Worm (Caenorhabditis elegans) whole organism, L2 larva: ENCODE data around the gene Y53F4B.62.
"Not testable (repeated sequence)": the region's sequence is repeated elsewhere in the genome, so short reads cannot be mapped to it uniquely, and the experiment has no call there.

Source experiments
- F13H6.1 ChIP-seq: sonication (generic microtip); optimal IDR thresholded peaks from 2 replicates; lab custom pipeline; 2016; ENCODE audit warnings: missing genetic modification characterization, missing compliant biosample characterization
- fos-1 ChIP-seq: fragments of 150-350 bp; optimal IDR thresholded peaks from 2 replicates; lab custom pipeline; 2014; ENCODE audit warnings: missing biosample characterization, missing genetic modification characterization
- lin-39 ChIP-seq: fragments of 150-350 bp; optimal IDR thresholded peaks from 2 replicates; lab custom pipeline; 2014; ENCODE audit warnings: missing biosample characterization, missing genetic modification reagents, missing genetic modification characterization
- mbf-1 ChIP-seq: sonication (generic microtip); optimal IDR thresholded peaks from 2 replicates; lab custom pipeline; 2017; ENCODE audit warnings: missing biosample characterization, missing genetic modification characterization
- sem-4 ChIP-seq: fragments of 150-350 bp; optimal IDR thresholded peaks from 2 replicates; lab custom pipeline; 2014; ENCODE audit warnings: missing biosample characterization, missing genetic modification reagents, missing genetic modification characterization
- snpc-4 ChIP-seq: fragments of 150-350 bp; optimal IDR thresholded peaks from 2 replicates; lab custom pipeline; 2014; ENCODE audit warnings: missing biosample characterization, missing genetic modification characterization
- unc-62 ChIP-seq: fragments of 150-350 bp; optimal IDR thresholded peaks from 2 replicates; lab custom pipeline; 2014; ENCODE audit warnings: missing biosample characterization, missing genetic modification reagents, missing genetic modification characterization

DNA sequence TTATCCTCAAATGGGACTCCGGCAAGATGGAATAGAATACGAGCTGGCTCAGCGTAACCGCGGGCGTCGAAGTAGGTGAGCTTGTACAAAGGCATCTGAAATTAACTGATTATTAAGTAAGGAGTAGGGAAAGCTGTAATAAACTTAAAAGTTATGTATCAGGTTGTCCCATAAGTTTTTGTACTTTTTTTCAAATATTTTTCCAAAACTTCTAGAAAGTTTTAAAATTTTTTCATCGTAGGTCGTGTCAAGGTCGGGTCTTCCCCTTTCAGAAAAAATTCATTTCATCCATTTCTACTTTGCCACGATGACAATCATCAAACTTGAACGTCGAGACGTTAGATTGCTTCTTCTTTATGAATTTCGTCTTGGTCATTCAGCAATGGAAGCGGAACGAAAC, 41.4 kb upstream of the Y53F4B.62 start, which contains the start of gene gst-39:
- not testable (repeated sequence) for TF ChIP-seq mbf-1; fos-1 (tag; lab: Kevin White, UChicago); F13H6.1 (tag; lab: Kevin White, UChicago); snpc-4; unc-62; lin-39; sem-4 (tag; lab: Kevin White, UChicago)
